Worm (Caenorhabditis elegans) whole organism, early embryonic: ENCODE results near the gene xdh-1.

ENCODE experiments used
- B0310.2 ChIP-seq: sonication (generic microtip); optimal IDR thresholded peaks from 2 replicates; lab custom pipeline; 2016; ENCODE audit warnings: mild to moderate bottlenecking, missing genetic modification characterization, missing compliant biosample characterization
- aly-1 ChIP-seq: sonication (generic microtip); optimal IDR thresholded peaks from 2 replicates; lab custom pipeline; 2016; ENCODE audit warnings: missing genetic modification characterization, missing compliant biosample characterization
- ama-1 ChIP-seq: fragments of 150-350 bp; optimal IDR thresholded peaks from 2 replicates; lab custom pipeline; 2014
- ceh-13 ChIP-seq: fragments of 200-800 bp; sonication (Bioruptor generic); optimal IDR thresholded peaks from 2 replicates; lab custom pipeline; 2018; ENCODE audit warnings: mild to moderate bottlenecking, missing genetic modification characterization, missing compliant biosample characterization
- ceh-36 ChIP-seq: sonication (generic microtip); optimal IDR thresholded peaks from 2 replicates; lab custom pipeline; 2016; ENCODE audit warnings: missing genetic modification characterization, inconsistent platforms, missing compliant biosample characterization
- flt-1 ChIP-seq: fragments of 200-800 bp; sonication (Bioruptor generic); IDR thresholded peaks from 2 replicates; pipeline ENCODE4 v1.3.6; 2022; ENCODE audit warnings: missing genetic modification characterization, missing compliant biosample characterization
- hmbx-1 ChIP-seq: sonication (generic microtip); optimal IDR thresholded peaks from 2 replicates; lab custom pipeline; 2016; ENCODE audit warnings: mild to moderate bottlenecking, missing genetic modification characterization, missing compliant biosample characterization
- hmg-4 ChIP-seq: fragments of 200-800 bp; sonication (Bioruptor generic); optimal IDR thresholded peaks from 2 replicates; lab custom pipeline; 2018; ENCODE audit warnings: mild to moderate bottlenecking, missing genetic modification characterization, missing compliant biosample characterization
- scrt-1 ChIP-seq: fragments of 200-800 bp; sonication (Bioruptor generic); IDR thresholded peaks from 2 replicates; pipeline ENCODE4 v1.3.6; 2022; ENCODE audit warnings: missing genetic modification characterization, missing compliant biosample characterization
- tbx-11 ChIP-seq: fragments of 200-800 bp; sonication (Bioruptor generic); IDR thresholded peaks from 2 replicates; pipeline ENCODE4 v1.3.6; 2022; ENCODE audit warnings: missing genetic modification characterization, missing compliant biosample characterization
- tra-4 ChIP-seq: sonication (generic microtip); optimal IDR thresholded peaks from 2 replicates; lab custom pipeline; 2017; ENCODE audit warnings: missing genetic modification characterization, missing compliant biosample characterization

DNA sequence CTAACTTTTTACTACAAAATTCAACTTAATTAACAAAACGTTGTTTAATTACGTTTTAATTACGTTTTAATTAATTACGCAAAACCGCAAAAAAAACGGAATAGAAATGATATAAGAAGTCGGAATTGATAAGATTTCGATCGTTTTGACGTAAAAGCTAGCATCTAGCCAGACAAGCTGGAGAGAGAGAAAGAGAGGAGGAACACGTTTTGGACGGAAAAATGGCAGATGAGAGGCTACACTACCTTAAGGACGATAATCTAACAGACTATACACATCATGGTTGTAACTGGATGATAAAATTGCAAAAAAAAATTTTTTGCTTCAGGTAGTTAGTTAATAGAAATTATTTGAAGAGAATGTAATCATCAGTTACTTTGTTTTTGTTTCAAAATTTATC is 28.5 kb downstream of the xdh-1 start:
- TF ChIP-seq aly-1 (tag; lab: Kevin White, UChicago) (no peak), tra-4 (tag; lab: Kevin White, UChicago) (no peak), hmg-4 (no peak), flt-1 (no peak), hmbx-1 (no peak), ama-1 (lab: Kevin White, UChicago) (no peak), tbx-11 (no peak), ceh-13 (GFP tag; lab: Kevin White, UChicago) (no peak), ceh-36 (no peak), B0310.2 (tag; lab: Kevin White, UChicago) (no peak), scrt-1 (GFP tag; lab: Robert Waterston, UW) (no peak)
